Worm (Caenorhabditis elegans) whole organism, midembryonic: ENCODE results near the gene rps-5.

Source experiments
- T22C8.4 ChIP-seq: fragments of 200-800 bp; sonication (Bioruptor generic); IDR thresholded peaks from 2 replicates; pipeline ENCODE4 v1.3.6; 2022; ENCODE audit warnings: missing genetic modification characterization, missing compliant biosample characterization
- cog-1 ChIP-seq: sonication (generic microtip); optimal IDR thresholded peaks from 2 replicates; lab custom pipeline; 2016; ENCODE audit warnings: missing genetic modification characterization, missing compliant biosample characterization
- flt-1 ChIP-seq: fragments of 200-800 bp; sonication (Bioruptor generic); IDR thresholded peaks from 2 replicates; pipeline ENCODE4 v1.3.6; 2022; ENCODE audit warnings: missing genetic modification characterization, missing compliant biosample characterization
- ref-1 ChIP-seq: fragments of 200-800 bp; sonication (Bioruptor generic); conservative IDR thresholded peaks from 2 replicates; pipeline ENCODE4 v1.3.6; 2022; ENCODE audit warnings: missing genetic modification reagents, missing genetic modification characterization, missing compliant biosample characterization
- ztf-23 ChIP-seq: fragments of 200-800 bp; sonication (Bioruptor generic); IDR thresholded peaks from 2 replicates; pipeline ENCODE4 v1.3.6; 2022; ENCODE audit warnings: missing genetic modification reagents, missing genetic modification characterization, missing compliant biosample characterization
- ztf-29 ChIP-seq: fragments of 200-800 bp; sonication (Bioruptor generic); IDR thresholded peaks from 2 replicates; pipeline ENCODE4 v1.3.6; 2022; ENCODE audit warnings: missing genetic modification reagents, missing genetic modification characterization, missing compliant biosample characterization

- no peak for TF ChIP-seq cog-1 (tag; lab: Kevin White, UChicago)
- no peak for TF ChIP-seq flt-1 (GFP tag; lab: Robert Waterston, UW)
- no peak for TF ChIP-seq T22C8.4 (GFP tag; lab: Robert Waterston, UW)
- no peak for TF ChIP-seq ztf-29 (GFP tag; lab: Robert Waterston, UW)
- TF ChIP-seq ref-1: no peak
- no peak for TF ChIP-seq ztf-23
Measured at ce11 chrIV:11078482-11078881, 32.4 kb downstream of the rps-5 start, which contains the start of gene Y5F2A.4.
